Worm (Caenorhabditis elegans): Measurements from ENCODE around the gene dmd-7.

DNA sequence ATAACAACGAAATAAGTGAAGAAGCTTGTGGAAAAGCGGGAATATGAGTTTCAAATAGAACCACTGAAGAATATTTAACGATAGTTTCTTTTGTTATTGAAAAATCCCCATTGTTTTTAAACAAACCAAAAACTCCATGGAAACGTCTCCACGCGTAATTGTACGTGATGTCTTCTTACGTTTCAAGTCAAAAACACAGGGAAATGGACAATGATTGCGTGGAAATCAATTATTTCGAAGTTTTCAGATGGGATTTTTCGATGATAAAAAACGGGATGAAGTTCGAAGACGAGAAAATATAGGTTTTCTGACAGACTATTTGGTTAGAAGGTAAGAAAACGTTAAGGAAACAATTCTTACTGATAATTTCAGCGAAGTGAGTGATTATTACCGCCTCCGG, 34.4 kb downstream of the dmd-7 start, which contains the start of the genes K12B6.4 and spe-49:
- TF ChIP-seq unc-62 (GFP tag; optimal IDR thresholded peaks at IDR 0.05): no peak
- TF ChIP-seq blmp-1 (tag; optimal IDR thresholded peaks at IDR 0.05; ENCODE audit: insufficient read depth): no peak
- no peak for TF ChIP-seq lin-11 (tag; optimal IDR thresholded peaks at IDR 0.05)
- no peak for TF ChIP-seq snpc-4 (tag; optimal IDR thresholded peaks at IDR 0.05)
- no peak for TF ChIP-seq nhr-129 (tag; optimal IDR thresholded peaks at IDR 0.05)
- no peak for TF ChIP-seq ama-1 (optimal IDR thresholded peaks at IDR 0.05)
- TF ChIP-seq elt-1 (tag; optimal IDR thresholded peaks at IDR 0.05): no peak
- TF ChIP-seq skn-1 (tag; optimal IDR thresholded peaks at IDR 0.05): no peak
- TF ChIP-seq zag-1 (tag; optimal IDR thresholded peaks at IDR 0.05): no peak
- TF ChIP-seq nhr-11 (tag; optimal IDR thresholded peaks at IDR 0.05): no peak
- TF ChIP-seq lin-39 (tag; optimal IDR thresholded peaks at IDR 0.05): no peak
- no peak for TF ChIP-seq ztf-1 (GFP tag; conservative IDR thresholded peaks at IDR 0.05)

Data from whole organism, L2 larva.